Worm (Caenorhabditis elegans) whole organism, early embryonic: ENCODE data around the gene vab-23.
A peak's percentile ranks its signal among the peaks of the same experiment; 100 is the strongest.

Source experiments
- B0310.2 ChIP-seq: sonication (generic microtip); optimal IDR thresholded peaks from 2 replicates; lab custom pipeline; 2016; ENCODE audit warnings: mild to moderate bottlenecking, missing genetic modification characterization, missing compliant biosample characterization
- F13C5.2 ChIP-seq: sonication (generic microtip); optimal IDR thresholded peaks from 2 replicates; lab custom pipeline; 2017; ENCODE audit warnings: mild to moderate bottlenecking, missing genetic modification characterization, inconsistent platforms, missing compliant biosample characterization
- aly-1 ChIP-seq: sonication (generic microtip); optimal IDR thresholded peaks from 2 replicates; lab custom pipeline; 2016; ENCODE audit warnings: missing genetic modification characterization, missing compliant biosample characterization
- ama-1 ChIP-seq: fragments of 150-350 bp; optimal IDR thresholded peaks from 2 replicates; lab custom pipeline; 2014
- ceh-13 ChIP-seq: fragments of 200-800 bp; sonication (Bioruptor generic); optimal IDR thresholded peaks from 2 replicates; lab custom pipeline; 2018; ENCODE audit warnings: mild to moderate bottlenecking, missing genetic modification characterization, missing compliant biosample characterization
- ceh-36 ChIP-seq: sonication (generic microtip); optimal IDR thresholded peaks from 2 replicates; lab custom pipeline; 2016; ENCODE audit warnings: missing genetic modification characterization, inconsistent platforms, missing compliant biosample characterization
- ets-7 ChIP-seq: sonication (generic microtip); optimal IDR thresholded peaks from 2 replicates; lab custom pipeline; 2016; ENCODE audit warnings: missing genotype, missing genetic modification characterization, missing compliant biosample characterization
- flt-1 ChIP-seq: fragments of 200-800 bp; sonication (Bioruptor generic); IDR thresholded peaks from 2 replicates; pipeline ENCODE4 v1.3.6; 2022; ENCODE audit warnings: missing genetic modification characterization, missing compliant biosample characterization
- hmbx-1 ChIP-seq: sonication (generic microtip); optimal IDR thresholded peaks from 2 replicates; lab custom pipeline; 2016; ENCODE audit warnings: mild to moderate bottlenecking, missing genetic modification characterization, missing compliant biosample characterization
- hmg-4 ChIP-seq: fragments of 200-800 bp; sonication (Bioruptor generic); optimal IDR thresholded peaks from 2 replicates; lab custom pipeline; 2018; ENCODE audit warnings: mild to moderate bottlenecking, missing genetic modification characterization, missing compliant biosample characterization
- hnd-1 ChIP-seq: sonication (generic microtip); optimal IDR thresholded peaks from 2 replicates; lab custom pipeline; 2016; ENCODE audit warnings: missing genetic modification characterization, missing compliant biosample characterization
- pes-1 ChIP-seq: fragments of 200-800 bp; sonication (Bioruptor generic); IDR thresholded peaks from 2 replicates; pipeline ENCODE4 v1.3.6; 2022; ENCODE audit warnings: missing genetic modification reagents, missing genetic modification characterization, missing compliant biosample characterization
- scrt-1 ChIP-seq: fragments of 200-800 bp; sonication (Bioruptor generic); IDR thresholded peaks from 2 replicates; pipeline ENCODE4 v1.3.6; 2022; ENCODE audit warnings: missing genetic modification characterization, missing compliant biosample characterization
- sea-1 ChIP-seq: fragments of 200-800 bp; sonication (Bioruptor generic); conservative IDR thresholded peaks from 2 replicates; pipeline ENCODE4 v1.3.6; 2022; ENCODE audit warnings: missing genetic modification characterization, missing compliant biosample characterization
- tbx-11 ChIP-seq: fragments of 200-800 bp; sonication (Bioruptor generic); IDR thresholded peaks from 2 replicates; pipeline ENCODE4 v1.3.6; 2022; ENCODE audit warnings: missing genetic modification characterization, missing compliant biosample characterization
- tbx-37 ChIP-seq: fragments of 200-800 bp; sonication (Bioruptor generic); conservative IDR thresholded peaks from 2 replicates; pipeline ENCODE4 v1.3.6; 2022; ENCODE audit warnings: missing genetic modification reagents, missing genetic modification characterization, missing compliant biosample characterization
- tra-4 ChIP-seq: sonication (generic microtip); optimal IDR thresholded peaks from 2 replicates; lab custom pipeline; 2017; ENCODE audit warnings: missing genetic modification characterization, missing compliant biosample characterization

vab-23 gene

DNA sequence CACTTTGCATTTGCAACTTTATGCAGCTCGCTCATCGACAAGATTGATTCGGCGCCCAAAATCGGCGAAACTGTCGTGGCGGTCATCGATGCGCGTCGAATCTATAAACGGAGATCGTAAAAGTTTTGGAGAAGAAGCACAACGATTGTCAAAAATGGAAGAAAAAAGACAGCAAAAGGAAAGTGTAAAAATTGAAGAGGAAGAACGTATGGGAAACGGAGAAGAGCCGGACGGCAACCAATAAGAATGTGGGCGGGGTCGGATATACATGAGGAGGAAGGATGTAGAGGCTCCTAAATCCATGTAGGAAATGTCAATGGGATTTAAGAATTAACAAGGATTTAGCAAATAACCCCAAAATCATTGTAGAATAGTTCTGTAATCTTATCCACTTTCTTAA, at the start of gene vab-23:
Gene vab-23 (minus strand): TSS at position 101 of the 400 bp plus-strand sequence.
- no peak for TF ChIP-seq tra-4 (tag; lab: Kevin White, UChicago)
- no peak for TF ChIP-seq ceh-13
- TF ChIP-seq flt-1 (GFP tag; lab: Robert Waterston, UW): no peak
- no peak for TF ChIP-seq ets-7
- no peak for TF ChIP-seq ama-1 (lab: Kevin White, UChicago)
- no peak for TF ChIP-seq ceh-36 (tag; lab: Kevin White, UChicago)

DNA sequence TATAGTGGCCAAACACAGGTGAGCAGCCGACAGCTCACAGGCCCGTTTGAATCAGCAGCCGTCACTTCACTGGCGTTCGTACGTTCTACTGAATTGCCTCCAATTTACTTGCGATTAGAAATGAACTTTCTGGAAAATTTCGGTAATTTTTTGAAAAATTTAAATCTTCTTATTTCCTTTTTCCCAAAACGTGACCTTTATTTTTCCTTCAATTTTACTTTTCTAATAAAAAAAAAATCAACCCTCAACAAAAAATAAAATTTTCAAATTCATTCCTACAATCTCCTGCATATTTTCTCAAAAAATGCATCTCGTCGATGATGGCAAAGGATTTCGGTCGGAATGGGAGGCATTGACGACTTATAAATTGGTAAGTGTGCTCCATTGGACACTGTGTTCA, 47.4 kb upstream of the vab-23 start, which contains the start of gene W03C9.8:
Gene W03C9.8 (plus strand): TSS at position 301 of the 400 bp plus-strand sequence.
- no peak for TF ChIP-seq sea-1
- TF ChIP-seq hmg-4 (GFP tag; lab: Kevin White, UChicago): no peak

DNA sequence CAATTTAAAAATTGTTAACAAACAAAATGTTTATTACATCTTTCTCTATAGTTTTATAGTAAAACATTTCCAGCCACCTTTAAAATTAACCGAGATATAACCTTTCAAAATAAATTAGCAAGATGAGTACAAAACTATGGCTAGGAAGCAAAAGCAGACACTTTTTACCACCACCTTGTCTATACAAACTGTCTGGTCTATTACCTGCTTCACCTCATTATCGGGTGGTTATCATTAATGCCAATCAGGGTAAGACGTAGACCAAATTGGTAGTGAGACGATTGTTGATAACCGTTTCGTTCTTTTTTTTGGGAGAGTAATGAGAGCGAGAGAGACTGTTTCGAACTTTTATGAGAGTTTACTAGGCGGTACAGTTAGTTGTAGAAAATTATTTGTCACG, 35.4 kb upstream of the vab-23 start:
- TF ChIP-seq F13C5.2: no peak
- TF ChIP-seq hmg-4 (GFP tag; lab: Kevin White, UChicago): no peak
- no peak for TF ChIP-seq flt-1 (GFP tag; lab: Robert Waterston, UW)
- no peak for TF ChIP-seq ceh-13
- TF ChIP-seq hnd-1: no peak
- TF ChIP-seq hmbx-1 (tag; lab: Kevin White, UChicago): no peak
- TF ChIP-seq ama-1 (lab: Kevin White, UChicago): no peak
- no peak for TF ChIP-seq scrt-1 (GFP tag; lab: Robert Waterston, UW)
- TF ChIP-seq pes-1: no peak
- TF ChIP-seq B0310.2 (tag; lab: Kevin White, UChicago): no peak
- TF ChIP-seq tbx-11 (GFP tag; lab: Robert Waterston, UW): no peak
- TF ChIP-seq ceh-36 (tag; lab: Kevin White, UChicago): no peak
- no peak for TF ChIP-seq aly-1 (tag; lab: Kevin White, UChicago)
- TF ChIP-seq ets-7: no peak
- no peak for TF ChIP-seq tra-4 (tag; lab: Kevin White, UChicago)
- no peak for TF ChIP-seq tbx-37
- TF ChIP-seq sea-1: no peak

DNA sequence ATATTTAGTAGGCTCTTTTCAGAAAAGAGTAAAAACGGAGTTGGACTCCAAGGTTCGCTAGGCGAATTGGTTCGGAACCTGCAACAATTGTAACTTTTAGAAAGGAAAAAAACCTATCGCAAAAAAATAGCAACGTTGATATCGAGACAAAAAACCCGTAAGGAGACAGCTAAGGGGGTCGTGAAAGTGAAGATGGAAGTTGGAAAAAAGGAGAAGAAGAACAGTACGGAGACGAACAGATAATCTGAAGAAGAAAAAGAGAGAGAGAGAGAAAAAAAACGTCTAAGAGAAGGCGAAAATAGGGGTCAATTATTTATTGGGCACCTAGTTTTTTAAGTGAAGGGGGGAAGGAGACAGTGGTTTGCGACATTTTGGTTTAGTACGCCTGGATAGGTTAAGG, 34.3 kb upstream of the vab-23 start, which contains the start of gene lin-29:
Gene lin-29 (minus strand): TSS at position 78 of the 400 bp plus-strand sequence.
- TF ChIP-seq ceh-36 (tag; lab: Kevin White, UChicago): no peak
- no peak for TF ChIP-seq ets-7
- TF ChIP-seq hnd-1: no peak
- no peak for TF ChIP-seq scrt-1 (GFP tag; lab: Robert Waterston, UW)
- TF ChIP-seq ceh-13: no peak
- no peak for TF ChIP-seq tra-4 (tag; lab: Kevin White, UChicago)
- TF ChIP-seq ama-1 (lab: Kevin White, UChicago): no peak
- no peak for TF ChIP-seq tbx-11 (GFP tag; lab: Robert Waterston, UW)

DNA sequence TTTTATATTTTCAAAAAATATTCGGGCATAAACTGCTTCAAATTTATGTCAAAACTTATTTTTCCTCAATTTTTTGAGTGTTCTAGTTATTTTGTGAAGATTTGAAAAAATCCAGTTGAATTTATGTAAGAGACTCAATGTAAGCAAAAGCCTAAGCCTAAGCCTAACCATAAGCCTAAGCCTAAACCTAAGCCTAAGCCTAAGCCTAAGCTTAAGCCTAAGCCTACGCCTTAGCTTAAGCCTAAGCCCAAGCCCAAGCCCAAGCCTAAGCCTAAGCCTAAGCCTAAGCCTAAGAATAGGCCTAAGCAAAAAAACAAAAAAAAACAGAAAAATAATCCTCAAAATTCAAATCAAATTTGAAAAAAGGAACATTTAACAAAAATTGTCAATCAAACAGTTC, 29.1 kb upstream of the vab-23 start:
- TF ChIP-seq ceh-36 (tag; lab: Kevin White, UChicago) (peak; percentile 64), hmbx-1 (tag; lab: Kevin White, UChicago) (no peak)

DNA sequence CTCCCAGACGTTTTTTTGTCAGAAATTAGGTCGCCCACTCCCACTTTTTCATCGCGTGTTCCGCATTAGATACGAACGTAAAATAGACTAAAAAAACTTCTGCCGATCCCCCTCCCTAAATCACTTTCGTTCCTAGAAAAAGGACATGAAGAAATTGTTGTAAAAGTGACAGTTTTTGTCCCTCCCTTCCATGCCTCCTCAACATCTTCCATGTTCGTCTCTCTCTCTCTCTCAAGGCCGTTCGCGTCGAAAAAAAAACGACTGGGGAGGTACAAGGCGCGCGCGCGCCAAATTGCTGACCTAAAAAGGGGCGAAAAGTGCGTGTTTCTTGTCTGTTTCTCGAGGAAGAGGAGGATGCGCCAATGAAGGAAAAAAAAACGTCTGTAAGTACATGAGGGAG, 27.7 kb upstream of the vab-23 start:
- TF ChIP-seq tbx-37 (no peak), B0310.2 (tag; lab: Kevin White, UChicago) (no peak), hnd-1 (no peak), ceh-36 (tag; lab: Kevin White, UChicago) (no peak), sea-1 (no peak), pes-1 (no peak), ceh-13 (no peak), ama-1 (lab: Kevin White, UChicago) (no peak), flt-1 (GFP tag; lab: Robert Waterston, UW) (no peak), tra-4 (tag; lab: Kevin White, UChicago) (no peak), hmbx-1 (tag; lab: Kevin White, UChicago) (no peak)

DNA sequence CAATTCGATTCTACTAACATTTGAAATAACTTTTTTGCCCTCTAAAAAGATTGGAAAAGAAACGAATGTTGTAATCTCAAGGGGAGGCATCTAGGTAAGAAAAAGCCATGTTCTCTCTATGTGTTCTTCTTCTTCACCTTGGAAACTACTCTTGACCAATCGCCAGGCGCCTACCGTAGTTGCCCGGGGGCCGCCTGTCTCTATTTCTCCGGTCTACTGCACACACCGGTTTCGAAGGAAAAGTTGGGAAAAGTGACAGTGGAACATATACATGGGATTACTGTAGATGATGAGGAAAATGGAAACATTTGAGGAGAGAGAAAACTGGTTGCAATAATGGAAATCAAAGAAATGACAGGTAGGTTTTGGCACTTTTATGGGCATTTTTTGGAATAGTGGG, 25.5 kb upstream of the vab-23 start:
- TF ChIP-seq ets-7 (no peak), flt-1 (GFP tag; lab: Robert Waterston, UW) (no peak), B0310.2 (tag; lab: Kevin White, UChicago) (no peak), ama-1 (lab: Kevin White, UChicago) (no peak), ceh-13 (no peak)

DNA sequence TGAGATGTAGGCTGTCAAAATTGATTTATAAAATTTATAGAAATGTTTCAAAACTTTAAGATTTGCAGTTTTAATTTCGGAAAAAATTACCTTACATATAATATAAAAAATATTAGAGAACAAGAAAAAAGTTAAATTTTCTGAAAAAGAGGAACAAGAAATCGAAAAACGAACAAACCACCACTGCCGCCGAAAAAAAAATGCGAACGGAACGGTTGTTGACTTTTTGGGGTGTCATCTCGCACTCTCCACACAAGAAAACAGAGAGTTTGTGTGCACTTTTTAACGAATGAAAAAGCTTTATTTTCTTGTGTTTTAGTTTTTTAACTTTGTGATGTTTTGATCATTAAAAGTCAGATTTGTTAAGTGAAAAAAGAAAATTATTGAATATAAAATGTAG, 24.2 kb upstream of the vab-23 start:
- TF ChIP-seq hmg-4 (GFP tag; lab: Kevin White, UChicago): no peak
- no peak for TF ChIP-seq ceh-36 (tag; lab: Kevin White, UChicago)
- TF ChIP-seq scrt-1 (GFP tag; lab: Robert Waterston, UW): no peak
- no peak for TF ChIP-seq F13C5.2
- no peak for TF ChIP-seq tbx-11 (GFP tag; lab: Robert Waterston, UW)
- no peak for TF ChIP-seq B0310.2 (tag; lab: Kevin White, UChicago)
- no peak for TF ChIP-seq tbx-37
- TF ChIP-seq sea-1: no peak
- no peak for TF ChIP-seq ets-7
- TF ChIP-seq hmbx-1 (tag; lab: Kevin White, UChicago): no peak
- no peak for TF ChIP-seq tra-4 (tag; lab: Kevin White, UChicago)
- TF ChIP-seq pes-1: no peak
- no peak for TF ChIP-seq flt-1 (GFP tag; lab: Robert Waterston, UW)
- no peak for TF ChIP-seq ceh-13
- no peak for TF ChIP-seq aly-1 (tag; lab: Kevin White, UChicago)
- TF ChIP-seq ama-1 (lab: Kevin White, UChicago): no peak
- TF ChIP-seq hnd-1: no peak
